Worm (Caenorhabditis elegans): ENCODE measurements around the gene grd-5.

- TF ChIP-seq dao-5 (tag; optimal IDR thresholded peaks at IDR 0.05) (no peak), him-1 (tag; optimal IDR thresholded peaks at IDR 0.05) (no peak)
Measured at ce11 chrV:8657911-8658310, 39.1 kb downstream of the grd-5 start.
